Fruit fly (Drosophila melanogaster) whole organism, prepupa: ENCODE results near the gene CG34056.

Experiments
- Met ChIP-seq: fragments of 200-800 bp; sonication (Bioruptor generic); optimal IDR thresholded peaks from 3 replicates; lab custom pipeline; 2016; ENCODE audit warnings: missing biosample characterization, missing genetic modification characterization
- dac ChIP-seq: fragments of 200-800 bp; sonication (Bioruptor generic); optimal IDR thresholded peaks from 2 replicates; lab custom pipeline; 2017; ENCODE audit warnings: missing biosample characterization, mild to moderate bottlenecking, missing genetic modification characterization
- lz ChIP-seq: fragments of 200-800 bp; sonication (Bioruptor generic); optimal IDR thresholded peaks from 3 replicates; lab custom pipeline; 2016; ENCODE audit warnings: missing biosample characterization, missing genetic modification characterization

DNA sequence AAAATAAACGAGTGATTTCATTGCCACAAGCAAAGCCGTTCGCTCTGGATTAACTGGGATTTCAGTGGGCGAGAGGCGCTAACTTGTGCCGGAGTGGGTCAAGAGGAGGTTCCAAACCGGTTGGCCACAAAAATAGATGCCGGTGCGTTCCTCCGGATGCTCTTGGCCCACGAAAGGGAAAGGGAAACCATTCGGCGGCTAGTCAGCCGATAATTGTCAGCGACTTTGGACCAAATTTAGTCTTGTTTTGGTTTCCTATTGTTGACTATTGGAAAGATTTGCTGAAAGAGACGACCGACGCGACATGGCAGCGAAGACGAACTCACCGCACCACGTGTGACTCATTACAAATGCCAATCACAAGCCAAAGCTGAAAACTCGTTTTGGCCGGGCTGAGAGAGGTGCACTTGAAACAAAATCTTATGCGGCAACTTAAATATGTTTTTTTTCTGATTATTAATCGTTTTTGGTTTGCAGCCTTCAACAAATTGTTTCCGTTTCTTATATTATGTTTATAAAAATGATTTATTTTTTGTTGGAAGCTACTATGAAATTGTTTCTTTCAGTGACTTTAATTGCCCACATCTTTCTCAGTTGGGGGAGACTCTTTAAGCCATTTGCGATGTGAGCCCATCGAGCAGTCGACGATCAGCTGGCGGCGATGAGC lies at the start of gene CG34056:
- peak; percentile 89 for TF ChIP-seq dac (GFP tag; lab: Kevin White, UChicago)
- TF ChIP-seq Met = peak; percentile 97
- TF ChIP-seq lz (GFP tag; lab: Kevin White, UChicago) = peak; percentile 96
